Worm (Caenorhabditis elegans): ENCODE results near the gene R05D8.7.

DNA sequence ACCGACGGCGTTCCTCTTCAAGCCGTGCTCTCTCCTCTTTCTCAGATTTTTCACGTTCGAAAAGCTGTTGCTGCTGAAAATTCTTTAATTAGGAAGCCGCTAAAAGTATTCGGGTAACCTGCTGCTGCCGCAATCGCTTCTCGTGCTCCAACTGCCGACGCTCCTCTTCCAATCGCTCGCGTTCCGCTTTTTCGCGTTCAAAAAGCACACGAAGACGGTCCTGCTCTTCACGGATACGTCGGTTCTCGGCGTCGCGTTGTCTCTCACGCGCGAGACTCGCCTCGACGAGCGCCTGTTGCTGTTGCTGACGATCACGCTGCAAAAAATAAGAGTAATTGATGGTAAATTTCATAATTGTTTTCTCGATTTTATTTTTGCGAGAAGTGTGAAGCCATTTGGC, 37.7 kb upstream of the R05D8.7 start:
- TF ChIP-seq elt-1 (tag; optimal IDR thresholded peaks at IDR 0.05; ENCODE audit: borderline replicate concordance, insufficient read depth) (no peak), bed-3 (GFP tag; optimal IDR thresholded peaks at IDR 0.05) (no peak), nhr-12 (tag; optimal IDR thresholded peaks at IDR 0.05) (no peak), mab-5 (tag; optimal IDR thresholded peaks at IDR 0.05) (no peak), pha-4 (tag; optimal IDR thresholded peaks at IDR 0.05) (no peak), ceh-43 (GFP tag; optimal IDR thresholded peaks at IDR 0.05) (no peak), lin-13 (tag; optimal IDR thresholded peaks at IDR 0.05) (no peak), mep-1 (tag; optimal IDR thresholded peaks at IDR 0.05) (no peak), unc-62 (GFP tag; optimal IDR thresholded peaks at IDR 0.05) (no peak), ces-1 (GFP tag; optimal IDR thresholded peaks at IDR 0.05) (no peak), blmp-1 (tag; optimal IDR thresholded peaks at IDR 0.05) (no peak), lsy-2 (tag; optimal IDR thresholded peaks at IDR 0.05) (no peak), elt-3 (tag; optimal IDR thresholded peaks at IDR 0.05) (no peak), sptf-1 (tag; optimal IDR thresholded peaks at IDR 0.05) (no peak)
